Worm (Caenorhabditis elegans) whole organism, young adult: Measurements from ENCODE around the gene col-168.

Experiments used
- D2030.7 ChIP-seq: fragments of 200-800 bp; sonication (Bioruptor generic); IDR thresholded peaks from 2 replicates; pipeline ENCODE4 v1.3.6; 2022; ENCODE audit warnings: missing genetic modification reagents, missing genetic modification characterization, missing compliant biosample characterization
- K11D2.4 ChIP-seq: fragments of 200-800 bp; sonication (Bioruptor generic); IDR thresholded peaks from 2 replicates; pipeline ENCODE4 v1.3.6; 2022; ENCODE audit warnings: missing genetic modification reagents, missing genetic modification characterization, missing compliant biosample characterization
- akir-1 ChIP-seq: fragments of 200-800 bp; sonication (Bioruptor generic); optimal IDR thresholded peaks from 2 replicates; lab custom pipeline; 2018; ENCODE audit warnings: mild to moderate bottlenecking, missing genetic modification characterization, moderate library complexity, missing compliant biosample characterization
- dpl-1 ChIP-seq: fragments of 150-350 bp; optimal IDR thresholded peaks from 2 replicates; lab custom pipeline; 2014; ENCODE audit warnings: missing biosample characterization, missing genetic modification reagents, missing genetic modification characterization
- sea-2 ChIP-seq: fragments of 200-800 bp; sonication (Bioruptor generic); IDR thresholded peaks from 2 replicates; pipeline ENCODE4 v1.3.6; 2022; ENCODE audit warnings: missing genetic modification characterization, missing compliant biosample characterization
- snpc-3.4 ChIP-seq: sonication (generic microtip); optimal IDR thresholded peaks from 2 replicates; lab custom pipeline; 2017; ENCODE audit warnings: missing genetic modification characterization, mild to moderate bottlenecking, missing compliant biosample characterization, antibody characterized with exemption, moderate library complexity, missing genotype, missing genetic modification reagents
- somi-1 ChIP-seq: fragments of 200-800 bp; sonication (Bioruptor generic); optimal IDR thresholded peaks from 2 replicates; lab custom pipeline; 2018; ENCODE audit warnings: mild to moderate bottlenecking, missing genetic modification characterization, missing compliant biosample characterization
- tbx-9 ChIP-seq: sonication (generic microtip); optimal IDR thresholded peaks from 2 replicates; lab custom pipeline; 2016; ENCODE audit warnings: borderline replicate concordance, missing genetic modification characterization, inconsistent platforms, missing compliant biosample characterization
- zfh-2 ChIP-seq: fragments of 200-800 bp; sonication (Bioruptor generic); conservative IDR thresholded peaks from 2 replicates; pipeline ENCODE4 v1.3.6; 2022; ENCODE audit warnings: missing genetic modification reagents, missing genetic modification characterization, missing compliant biosample characterization

Gene col-168

ce11 chrX:6373348-6373747 lies 47.2 kb downstream of the col-168 start, which contains the start of gene C03B1.17:
Gene C03B1.17 (plus strand): TSS chrX:6373648.
- TF ChIP-seq somi-1 (GFP tag; lab: Kevin White, UChicago) = no peak
- TF ChIP-seq sea-2 (GFP tag; lab: Robert Waterston, UW) = no peak
- no peak for TF ChIP-seq tbx-9 (tag; lab: Kevin White, UChicago)

DNA sequence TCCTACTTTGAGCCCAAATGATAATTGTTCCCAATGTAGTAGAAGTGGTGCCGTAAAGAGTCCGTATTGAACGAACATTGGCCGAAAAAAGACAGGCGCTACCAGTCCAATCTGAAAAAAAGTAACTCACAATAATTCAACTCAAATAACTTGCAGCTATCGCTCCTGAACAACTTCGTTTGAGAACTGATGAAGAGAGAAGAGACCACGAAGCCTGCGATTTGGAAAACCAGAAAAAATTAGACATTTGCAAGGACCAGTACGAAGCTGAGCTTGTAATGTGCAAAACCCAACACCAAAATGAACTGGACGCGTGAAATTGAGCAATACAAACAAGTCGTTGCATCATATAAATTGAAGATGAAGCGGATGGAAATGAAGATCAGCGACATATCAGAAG lies 48.3 kb downstream of the col-168 start, which contains the start of gene C03B1.1:
C03B1.1 (plus strand) TSS at position 301 of the 400 bp plus-strand sequence.
- TF ChIP-seq zfh-2 (GFP tag; lab: Robert Waterston, UW) = no peak
- no peak for TF ChIP-seq D2030.7 (GFP tag; lab: Robert Waterston, UW)
- no peak for TF ChIP-seq akir-1
- TF ChIP-seq K11D2.4 (GFP tag; lab: Robert Waterston, UW) = no peak
- TF ChIP-seq dpl-1 (GFP tag; lab: Kevin White, UChicago) = no peak
- no peak for TF ChIP-seq snpc-3.4
